Worm (Caenorhabditis elegans) whole organism, L2 larva: Measurements from ENCODE around the gene C10A4.1.

Experiments
- C34F6.9 ChIP-seq: fragments of 150-350 bp; optimal IDR thresholded peaks from 2 replicates; lab custom pipeline; 2014; ENCODE audit warnings: missing biosample characterization, missing genetic modification characterization
- F13H6.1 ChIP-seq: sonication (generic microtip); optimal IDR thresholded peaks from 2 replicates; lab custom pipeline; 2016; ENCODE audit warnings: missing genetic modification characterization, missing compliant biosample characterization
- R02D3.7 ChIP-seq: fragments of 150-350 bp; optimal IDR thresholded peaks from 2 replicates; lab custom pipeline; 2014; ENCODE audit warnings: missing biosample characterization, missing genetic modification characterization
- Y55F3AM.14 ChIP-seq: fragments of 200-800 bp; sonication (Bioruptor generic); optimal IDR thresholded peaks from 2 replicates; lab custom pipeline; 2018; ENCODE audit warnings: mild to moderate bottlenecking, missing genetic modification characterization, missing compliant biosample characterization
- alr-1 ChIP-seq: fragments of 150-350 bp; optimal IDR thresholded peaks from 2 replicates; lab custom pipeline; 2014; ENCODE audit warnings: missing biosample characterization, missing genetic modification characterization
- aly-2 ChIP-seq: fragments of 150-350 bp; optimal IDR thresholded peaks from 2 replicates; lab custom pipeline; 2014; ENCODE audit warnings: missing biosample characterization, missing genetic modification characterization
- ama-1 ChIP-seq: fragments of 150-350 bp; optimal IDR thresholded peaks from 2 replicates; lab custom pipeline; 2018; ENCODE audit warnings: inconsistent platforms
- blmp-1 ChIP-seq: sonication (generic microtip); optimal IDR thresholded peaks from 2 replicates; lab custom pipeline; 2017; ENCODE audit warnings: missing genetic modification characterization, mild to moderate bottlenecking, missing compliant biosample characterization, antibody characterized with exemption, moderate library complexity; ENCODE audit not compliant: insufficient read depth
- ceh-16 ChIP-seq: fragments of 150-350 bp; optimal IDR thresholded peaks from 2 replicates; lab custom pipeline; 2014; ENCODE audit warnings: missing biosample characterization, missing genetic modification characterization
- ceh-82 ChIP-seq: fragments of 150-350 bp; optimal IDR thresholded peaks from 2 replicates; lab custom pipeline; 2014; ENCODE audit warnings: missing biosample characterization, missing genetic modification characterization
- crh-2 ChIP-seq: sonication (generic microtip); optimal IDR thresholded peaks from 2 replicates; lab custom pipeline; 2017; ENCODE audit warnings: missing biosample characterization, missing genetic modification characterization
- egl-27 ChIP-seq: sonication (generic microtip); optimal IDR thresholded peaks from 3 replicates; lab custom pipeline; 2017; ENCODE audit warnings: missing biosample characterization, missing genetic modification reagents, missing genetic modification characterization
- elt-1 ChIP-seq: fragments of 150-350 bp; optimal IDR thresholded peaks from 2 replicates; lab custom pipeline; 2014; ENCODE audit warnings: missing biosample characterization, missing genetic modification characterization
- gmeb-1 ChIP-seq: fragments of 150-350 bp; optimal IDR thresholded peaks from 2 replicates; lab custom pipeline; 2014; ENCODE audit warnings: missing biosample characterization, missing genetic modification characterization
- lin-11 ChIP-seq: fragments of 150-350 bp; sonication (generic microtip); optimal IDR thresholded peaks from 2 replicates; lab custom pipeline; 2014; ENCODE audit warnings: missing biosample characterization, missing genetic modification characterization, inconsistent platforms, mixed read lengths
- lin-13 ChIP-seq: fragments of 150-350 bp; optimal IDR thresholded peaks from 2 replicates; lab custom pipeline; 2014; ENCODE audit warnings: missing biosample characterization, missing genetic modification reagents, missing genetic modification characterization
- lsy-2 ChIP-seq, 2 experiments: fragments of 150-350 bp in 1 of 2; sonication (generic microtip) in 1 of 2; optimal IDR thresholded peaks; 2 replicates each; lab custom pipeline; 2014 to 2017; ENCODE audit warnings: missing biosample characterization in 2 of 2, missing genetic modification characterization in 2 of 2
- mab-5 ChIP-seq: fragments of 150-350 bp; optimal IDR thresholded peaks from 2 replicates; lab custom pipeline; 2014; ENCODE audit warnings: missing biosample characterization, missing genetic modification characterization
- mbf-1 ChIP-seq: sonication (generic microtip); optimal IDR thresholded peaks from 2 replicates; lab custom pipeline; 2017; ENCODE audit warnings: missing biosample characterization, missing genetic modification characterization
- mdl-1 ChIP-seq, 2 experiments: fragments of 150-350 bp in 1 of 2; sonication (generic microtip) in 1 of 2; optimal IDR thresholded peaks; 2 replicates each; lab custom pipeline; 2017; ENCODE audit warnings: missing biosample characterization in 2 of 2, missing genetic modification characterization in 2 of 2
- nhr-12 ChIP-seq: fragments of 150-350 bp; optimal IDR thresholded peaks from 2 replicates; lab custom pipeline; 2014; ENCODE audit warnings: missing biosample characterization, missing genetic modification characterization
- nhr-129 ChIP-seq: fragments of 150-350 bp; optimal IDR thresholded peaks from 2 replicates; lab custom pipeline; 2014; ENCODE audit warnings: missing biosample characterization, missing genetic modification characterization
- nhr-21 ChIP-seq: fragments of 150-350 bp; optimal IDR thresholded peaks from 2 replicates; lab custom pipeline; 2014; ENCODE audit warnings: missing biosample characterization, missing genetic modification characterization
- nhr-23 ChIP-seq: fragments of 150-350 bp; optimal IDR thresholded peaks from 2 replicates; lab custom pipeline; 2014; ENCODE audit warnings: missing biosample characterization, missing genetic modification reagents, missing genetic modification characterization
- nhr-237 ChIP-seq: fragments of 150-350 bp; optimal IDR thresholded peaks from 2 replicates; lab custom pipeline; 2014; ENCODE audit warnings: missing biosample characterization, missing genetic modification characterization
- nhr-25 ChIP-seq: fragments of 150-350 bp; sonication (generic microtip); optimal IDR thresholded peaks from 3 replicates; lab custom pipeline; 2014; ENCODE audit warnings: missing biosample characterization, missing genetic modification characterization
- nhr-77 ChIP-seq: fragments of 150-350 bp; optimal IDR thresholded peaks from 2 replicates; lab custom pipeline; 2014; ENCODE audit warnings: missing biosample characterization, missing genetic modification characterization
- peb-1 ChIP-seq: fragments of 150-350 bp; optimal IDR thresholded peaks from 2 replicates; lab custom pipeline; 2014; ENCODE audit warnings: missing biosample characterization, missing genetic modification characterization
- sem-4 ChIP-seq: fragments of 150-350 bp; optimal IDR thresholded peaks from 2 replicates; lab custom pipeline; 2014; ENCODE audit warnings: missing biosample characterization, missing genetic modification reagents, missing genetic modification characterization
- skn-1 ChIP-seq: sonication (generic microtip); optimal IDR thresholded peaks from 2 replicates; lab custom pipeline; 2017; ENCODE audit warnings: missing biosample characterization, missing genetic modification characterization
- sma-3 ChIP-seq: sonication (generic microtip); optimal IDR thresholded peaks from 2 replicates; lab custom pipeline; 2016; ENCODE audit warnings: missing genetic modification reagents, missing genetic modification characterization, missing compliant biosample characterization
- sma-9 ChIP-seq, 2 experiments: fragments of 150-350 bp in 1 of 2; sonication (generic microtip) in 1 of 2; optimal IDR thresholded peaks; 2 replicates each; lab custom pipeline; 2014 to 2016; ENCODE audit warnings: missing genetic modification characterization in 2 of 2, mild to moderate bottlenecking in 1 of 2, missing biosample characterization in 1 of 2, missing compliant biosample characterization in 1 of 2, missing genetic modification reagents in 1 of 2, moderate library complexity in 1 of 2
- unc-55 ChIP-seq: fragments of 150-350 bp; sonication (generic microtip); optimal IDR thresholded peaks from 3 replicates; lab custom pipeline; 2014; ENCODE audit warnings: missing biosample characterization, missing genetic modification reagents, missing genetic modification characterization
- zag-1 ChIP-seq: fragments of 150-350 bp; optimal IDR thresholded peaks from 2 replicates; lab custom pipeline; 2014; ENCODE audit warnings: missing biosample characterization, missing genetic modification characterization
- ztf-11 ChIP-seq: sonication (generic microtip); optimal IDR thresholded peaks from 2 replicates; lab custom pipeline; 2017; ENCODE audit warnings: missing biosample characterization, missing genetic modification characterization
- ztf-4 ChIP-seq: fragments of 150-350 bp; optimal IDR thresholded peaks from 2 replicates; lab custom pipeline; 2014; ENCODE audit warnings: missing biosample characterization, missing genetic modification characterization

Gene C10A4.1

ce11 chrX:7393167-7393566 is 23.0 kb upstream of the C10A4.1 start, which contains the start of gene gad-2:
Gene gad-2, plus strand, starts transcription at chrX:7393467.
- TF ChIP-seq nhr-77, result no peak
- TF ChIP-seq lsy-2 (tag; optimal IDR thresholded peaks at IDR 0.05; lab: Kevin White, UChicago), result no peak
- TF ChIP-seq ama-1, result no peak
- no peak for TF ChIP-seq mbf-1 (tag; lab: Kevin White, UChicago)
- TF ChIP-seq zag-1 (tag; lab: Kevin White, UChicago), result no peak

- no peak for TF ChIP-seq C34F6.9 (tag; lab: Kevin White, UChicago)
- TF ChIP-seq R02D3.7 (tag; lab: Kevin White, UChicago), result no peak
- no peak for TF ChIP-seq sma-3 (GFP tag; lab: Kevin White, UChicago)
- TF ChIP-seq peb-1 (tag; lab: Kevin White, UChicago), result no peak
- no peak for TF ChIP-seq blmp-1 (tag; lab: Kevin White, UChicago)
- no peak for TF ChIP-seq nhr-77
- TF ChIP-seq mdl-1 (tag; optimal IDR thresholded peaks at IDR 0.05; lab: Kevin White, UChicago), result no peak
- no peak for TF ChIP-seq zag-1 (tag; lab: Kevin White, UChicago)
- TF ChIP-seq ceh-82 (tag; lab: Kevin White, UChicago), result no peak
- no peak for TF ChIP-seq nhr-12 (tag; lab: Kevin White, UChicago)
- TF ChIP-seq aly-2, result no peak
- no peak for TF ChIP-seq unc-55 (GFP tag; lab: Kevin White, UChicago)
- TF ChIP-seq, all 48 proteins: peak for 0
Observed at ce11 chrX:7397935-7398334, 18.2 kb upstream of the C10A4.1 start, which contains the start of gene C10A4.13. Gene C10A4.13, minus strand, starts transcription at chrX:7398035.

ce11 chrX:7398584-7398983 is 17.6 kb upstream of the C10A4.1 start, which contains the start of gene C10A4.10:
Gene C10A4.10, plus strand, starts transcription at chrX:7398884.
- TF ChIP-seq alr-1 (tag; lab: Kevin White, UChicago) (no peak), crh-2 (tag; lab: Kevin White, UChicago) (no peak), nhr-25 (tag; lab: Kevin White, UChicago) (no peak), nhr-129 (tag; lab: Kevin White, UChicago) (no peak), mab-5 (no peak), nhr-23 (no peak), nhr-77 (no peak), nhr-21 (no peak), ztf-11 (tag; lab: Kevin White, UChicago) (no peak), blmp-1 (tag; lab: Kevin White, UChicago) (no peak), gmeb-1 (tag; lab: Kevin White, UChicago) (no peak), sma-9 (GFP tag; optimal IDR thresholded peaks at IDR 0.05; lab: Kevin White, UChicago) (no peak), sma-9 (tag; optimal IDR thresholded peaks at IDR 0.05; lab: Kevin White, UChicago) (no peak)

ce11 chrX:7400788-7401187 is 15.4 kb upstream of the C10A4.1 start, which contains the start of gene C10A4.4:
Gene C10A4.4, plus strand, starts transcription at chrX:7401088.
- TF ChIP-seq skn-1 (tag; lab: Kevin White, UChicago) (no peak), elt-1 (tag; lab: Kevin White, UChicago) (no peak), gmeb-1 (tag; lab: Kevin White, UChicago) (no peak), mab-5 (no peak), blmp-1 (tag; lab: Kevin White, UChicago) (no peak), lin-13 (no peak), F13H6.1 (no peak), mdl-1 (tag; optimal IDR thresholded peaks at IDR 0.05; lab: Kevin White, UChicago) (no peak), Y55F3AM.14 (no peak), egl-27 (tag; lab: Kevin White, UChicago) (no peak), lsy-2 (tag; optimal IDR thresholded peaks at IDR 0.05; lab: Kevin White, UChicago) (no peak), nhr-237 (tag; lab: Kevin White, UChicago) (no peak), ztf-4 (no peak)

ce11 chrX:7404551-7404950 is 11.6 kb upstream of the C10A4.1 start:
- TF ChIP-seq skn-1 (tag; lab: Kevin White, UChicago) (no peak), blmp-1 (tag; lab: Kevin White, UChicago) (no peak), C34F6.9 (tag; lab: Kevin White, UChicago) (no peak), elt-1 (tag; lab: Kevin White, UChicago) (no peak), lin-13 (no peak), Y55F3AM.14 (no peak), lin-11 (no peak), ceh-16 (no peak), ztf-11 (tag; lab: Kevin White, UChicago) (no peak), sma-3 (GFP tag; lab: Kevin White, UChicago) (no peak), crh-2 (tag; lab: Kevin White, UChicago) (no peak), sem-4 (tag; lab: Kevin White, UChicago) (no peak)
